Fruit fly (Drosophila melanogaster) whole organism, wandering third instar larva: ENCODE data around the gene CG13722.

Experiments
- HLH106 ChIP-seq: fragments of 200-800 bp; optimal IDR thresholded peaks from 3 replicates; lab custom pipeline; 2019; ENCODE audit warnings: missing biosample characterization, mild to moderate bottlenecking, missing genetic modification characterization, moderate library complexity
- Myc ChIP-seq: fragments of >200 bp; optimal IDR thresholded peaks from 2 replicates; lab custom pipeline; 2017
- OdsH ChIP-seq: fragments of 200-800 bp; sonication (Bioruptor generic); optimal IDR thresholded peaks from 2 replicates; lab custom pipeline; 2016; ENCODE audit warnings: missing biosample characterization, mild to moderate bottlenecking, missing genetic modification characterization
- br ChIP-seq: fragments of 200-800 bp; sonication (Bioruptor generic); optimal IDR thresholded peaks from 2 replicates; lab custom pipeline; 2016; ENCODE audit warnings: missing biosample characterization, missing genetic modification characterization
- brk ChIP-seq: fragments of 200-800 bp; sonication (Bioruptor generic); optimal IDR thresholded peaks from 2 replicates; lab custom pipeline; 2016; ENCODE audit warnings: missing biosample characterization, mild to moderate bottlenecking, missing genetic modification characterization
- foxo ChIP-seq, 2 experiments: fragments of 200-800 bp; sonication (Bioruptor generic); optimal IDR thresholded peaks; 2 replicates in 1 of 2; 3 replicates in 1 of 2; lab custom pipeline; 2016 to 2017; ENCODE audit warnings: missing biosample characterization in 2 of 2, missing genetic modification characterization in 2 of 2
- fru ChIP-seq: fragments of 200-800 bp; sonication (Bioruptor generic); optimal IDR thresholded peaks from 3 replicates; lab custom pipeline; 2016; ENCODE audit warnings: missing biosample characterization, mild to moderate bottlenecking, missing genetic modification characterization
- h ChIP-seq: fragments of 200-800 bp; sonication (Bioruptor generic); optimal IDR thresholded peaks from 3 replicates; lab custom pipeline; 2016; ENCODE audit warnings: missing biosample characterization, mild to moderate bottlenecking, missing genetic modification characterization
- psq ChIP-seq: fragments of 200-800 bp; sonication (Bioruptor generic); optimal IDR thresholded peaks from 3 replicates; lab custom pipeline; 2017; ENCODE audit warnings: missing biosample characterization, mild to moderate bottlenecking, missing genetic modification characterization, moderate library complexity
- usp ChIP-seq: fragments of >200 bp; optimal IDR thresholded peaks from 2 replicates; lab custom pipeline; 2017; ENCODE audit warnings: missing biosample characterization, missing genetic modification characterization

DNA sequence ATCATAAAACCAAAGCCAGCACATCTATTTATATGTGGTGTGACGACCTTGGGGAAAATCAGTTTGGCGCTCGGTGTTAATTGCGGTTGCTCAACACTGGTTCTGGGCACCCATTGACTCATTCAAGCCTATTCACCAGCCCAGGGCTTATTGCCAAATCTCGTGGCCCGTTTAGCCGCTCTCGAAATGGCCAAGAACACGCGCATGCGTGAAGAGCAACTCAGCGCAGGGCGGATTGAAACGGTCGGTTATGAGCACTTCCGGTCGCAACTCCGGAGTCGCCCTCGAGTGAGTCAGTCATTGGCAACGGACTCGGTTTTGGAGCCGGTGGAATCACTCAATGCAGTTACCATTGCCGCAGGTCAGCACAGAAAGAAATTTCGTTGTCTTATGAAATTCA lies 1.3 kb downstream of the CG13722 start:
- TF ChIP-seq OdsH (no peak), usp (GFP tag; lab: Kevin White, UChicago) (no peak), HLH106 (tag; lab: Kevin White, UChicago) (no peak), Myc (lab: Kevin White, UChicago) (no peak), psq (GFP tag; lab: Kevin White, UChicago) (no peak), fru (GFP tag; lab: Kevin White, UChicago) (no peak), foxo (GFP tag; optimal IDR thresholded peaks at IDR 0.05; lab: Kevin White, UChicago) (no peak), h (no peak), brk (GFP tag; lab: Kevin White, UChicago) (no peak), br (GFP tag; lab: Kevin White, UChicago) (no peak)
